Worm (Caenorhabditis elegans) whole organism, L4 larva: ENCODE measurements around the gene erp-44.2.

Source experiments
- ZK337.2 ChIP-seq: fragments of 200-800 bp; sonication (Bioruptor generic); IDR thresholded peaks from 2 replicates; pipeline ENCODE4 v1.3.6; 2022; ENCODE audit warnings: missing genetic modification reagents, missing genetic modification characterization, missing compliant biosample characterization
- ZK546.5 ChIP-seq, 2 experiments: sonication (generic microtip); optimal IDR thresholded peaks; 2 replicates each; lab custom pipeline; 2017; ENCODE audit warnings: missing biosample characterization in 2 of 2, missing genetic modification characterization in 2 of 2
- aha-1 ChIP-seq: fragments of 150-350 bp; peaks from one replicate; lab custom pipeline; 2014; ENCODE audit warnings: missing biosample characterization, missing genetic modification characterization
- attf-4 ChIP-seq: sonication (generic microtip); optimal IDR thresholded peaks from 3 replicates; lab custom pipeline; 2017; ENCODE audit warnings: missing biosample characterization, missing genetic modification characterization
- ceh-20 ChIP-seq: fragments of 200-800 bp; sonication (Bioruptor generic); IDR thresholded peaks from 2 replicates; pipeline ENCODE4 v1.3.6; 2022; ENCODE audit warnings: missing genetic modification reagents, missing genetic modification characterization, missing compliant biosample characterization
- ceh-28 ChIP-seq: fragments of 150-350 bp; optimal IDR thresholded peaks from 2 replicates; lab custom pipeline; 2014; ENCODE audit warnings: missing biosample characterization, missing genetic modification reagents, missing genetic modification characterization
- ceh-32 ChIP-seq: sonication (generic microtip); optimal IDR thresholded peaks from 2 replicates; lab custom pipeline; 2016; ENCODE audit warnings: mild to moderate bottlenecking, missing genetic modification characterization, missing compliant biosample characterization; ENCODE audit not compliant: poor library complexity
- ceh-44 ChIP-seq: fragments of 200-800 bp; sonication (Bioruptor generic); IDR thresholded peaks from 2 replicates; pipeline ENCODE4 v1.3.6; 2022; ENCODE audit warnings: missing genetic modification reagents, missing genetic modification characterization, missing compliant biosample characterization
- ces-1 ChIP-seq: fragments of 150-350 bp; sonication (generic microtip); optimal IDR thresholded peaks from 4 replicates; lab custom pipeline; 2014; ENCODE audit warnings: missing biosample characterization, missing genetic modification reagents, missing genetic modification characterization
- cey-2 ChIP-seq: sonication (generic microtip); optimal IDR thresholded peaks from 3 replicates; lab custom pipeline; 2017; ENCODE audit warnings: missing genetic modification characterization, mild to moderate bottlenecking, missing compliant biosample characterization, antibody characterized with exemption, borderline replicate concordance; ENCODE audit not compliant: insufficient read depth
- ctbp-1 ChIP-seq: fragments of 200-800 bp; sonication (Bioruptor generic); IDR thresholded peaks from 2 replicates; pipeline ENCODE4 v1.3.6; 2022; ENCODE audit warnings: missing genetic modification reagents, missing genetic modification characterization, missing compliant biosample characterization
- daf-19 ChIP-seq: fragments of 200-800 bp; sonication (Bioruptor generic); conservative IDR thresholded peaks from 2 replicates; pipeline ENCODE4 v1.3.6; 2022; ENCODE audit warnings: missing genetic modification characterization, missing compliant biosample characterization
- dve-1 ChIP-seq: sonication (generic microtip); optimal IDR thresholded peaks from 2 replicates; lab custom pipeline; 2017; ENCODE audit warnings: antibody characterized with exemption, mild to moderate bottlenecking, missing genetic modification characterization, missing compliant biosample characterization; ENCODE audit not compliant: insufficient read depth
- gei-8 ChIP-seq: fragments of 200-800 bp; sonication (Bioruptor generic); optimal IDR thresholded peaks from 2 replicates; lab custom pipeline; 2018; ENCODE audit warnings: mild to moderate bottlenecking, missing genetic modification characterization, missing compliant biosample characterization
- hlh-30 ChIP-seq: sonication (generic microtip); optimal IDR thresholded peaks from 2 replicates; lab custom pipeline; 2017; ENCODE audit warnings: antibody characterized with exemption, mild to moderate bottlenecking, missing genetic modification characterization, missing compliant biosample characterization; ENCODE audit not compliant: insufficient read depth
- lin-1 ChIP-seq: fragments of 200-800 bp; sonication (Bioruptor generic); IDR thresholded peaks from 2 replicates; pipeline ENCODE4 v1.3.6; 2022; ENCODE audit warnings: missing genetic modification reagents, missing genetic modification characterization, missing compliant biosample characterization
- lin-13 ChIP-seq: fragments of 150-350 bp; optimal IDR thresholded peaks from 2 replicates; lab custom pipeline; 2014; ENCODE audit warnings: missing biosample characterization, missing genetic modification reagents, missing genetic modification characterization
- lin-15B ChIP-seq: fragments of 150-350 bp; sonication (generic microtip); optimal IDR thresholded peaks from 3 replicates; lab custom pipeline; 2014; ENCODE audit warnings: missing biosample characterization, missing genetic modification characterization
- lin-38 ChIP-seq: fragments of 200-800 bp; sonication (Bioruptor generic); IDR thresholded peaks from 2 replicates; pipeline ENCODE4 v1.3.6; 2022; ENCODE audit warnings: missing genetic modification reagents, missing genetic modification characterization, missing compliant biosample characterization
- lir-3 ChIP-seq: sonication (generic microtip); optimal IDR thresholded peaks from 2 replicates; lab custom pipeline; 2016; ENCODE audit warnings: mild to moderate bottlenecking, missing genetic modification characterization, missing compliant biosample characterization
- mdt-29 ChIP-seq: fragments of 200-800 bp; sonication (Bioruptor generic); IDR thresholded peaks from 2 replicates; pipeline ENCODE4 v1.3.6; 2022; ENCODE audit warnings: missing genetic modification reagents, missing genetic modification characterization, missing compliant biosample characterization
- mep-1 ChIP-seq: fragments of 150-350 bp; sonication (generic microtip); optimal IDR thresholded peaks from 3 replicates; lab custom pipeline; 2014; ENCODE audit warnings: missing biosample characterization, missing genetic modification characterization
- mes-2 ChIP-seq: sonication (generic microtip); optimal IDR thresholded peaks from 2 replicates; lab custom pipeline; 2016; ENCODE audit warnings: missing genotype, mild to moderate bottlenecking, missing genetic modification characterization, missing compliant biosample characterization; ENCODE audit not compliant: poor library complexity, severe bottlenecking
- mxl-3 ChIP-seq: fragments of 200-800 bp; sonication (Bioruptor generic); optimal IDR thresholded peaks from 2 replicates; lab custom pipeline; 2018; ENCODE audit warnings: mild to moderate bottlenecking, missing genetic modification characterization, missing compliant biosample characterization
- nhr-102 ChIP-seq: sonication (generic microtip); optimal IDR thresholded peaks from 2 replicates; lab custom pipeline; 2016; ENCODE audit warnings: mild to moderate bottlenecking, missing genetic modification characterization, moderate library complexity, missing compliant biosample characterization
- nhr-25 ChIP-seq: sonication (generic microtip); optimal IDR thresholded peaks from 2 replicates; lab custom pipeline; 2017; ENCODE audit warnings: missing genetic modification characterization, mild to moderate bottlenecking, missing compliant biosample characterization, antibody characterized with exemption, moderate library complexity, borderline replicate concordance; ENCODE audit not compliant: insufficient read depth
- nhr-48 ChIP-seq: sonication (generic microtip); optimal IDR thresholded peaks from 2 replicates; lab custom pipeline; 2016; ENCODE audit warnings: mild to moderate bottlenecking, missing genetic modification characterization, missing compliant biosample characterization
- nhr-77 ChIP-seq: fragments of 150-350 bp; optimal IDR thresholded peaks from 2 replicates; lab custom pipeline; 2014; ENCODE audit warnings: missing biosample characterization, missing genetic modification characterization
- php-3 ChIP-seq: fragments of 200-800 bp; sonication (Bioruptor generic); IDR thresholded peaks from 2 replicates; pipeline ENCODE4 v1.3.6; 2022; ENCODE audit warnings: missing genetic modification reagents, missing genetic modification characterization, missing compliant biosample characterization
- sdz-12 ChIP-seq: fragments of 200-800 bp; sonication (Bioruptor generic); optimal IDR thresholded peaks from 2 replicates; lab custom pipeline; 2018; ENCODE audit warnings: mild to moderate bottlenecking, missing genetic modification characterization, missing compliant biosample characterization
- snpc-1.2 ChIP-seq: fragments of 200-800 bp; sonication (Bioruptor generic); IDR thresholded peaks from 2 replicates; pipeline ENCODE4 v1.3.6; 2022; ENCODE audit warnings: missing genetic modification reagents, missing genetic modification characterization, missing compliant biosample characterization
- snpc-4 ChIP-seq: fragments of 150-350 bp; optimal IDR thresholded peaks from 2 replicates; lab custom pipeline; 2014; ENCODE audit warnings: missing biosample characterization, missing genetic modification characterization
- tra-1 ChIP-seq: fragments of 200-800 bp; sonication (Bioruptor generic); IDR thresholded peaks from 2 replicates; pipeline ENCODE4 v1.3.6; 2022; ENCODE audit warnings: missing genetic modification reagents, missing genetic modification characterization, missing compliant biosample characterization
- unc-130 ChIP-seq: sonication (generic microtip); optimal IDR thresholded peaks from 2 replicates; lab custom pipeline; 2016; ENCODE audit warnings: missing genetic modification reagents, missing genetic modification characterization, missing compliant biosample characterization
- zip-11 ChIP-seq: fragments of 200-800 bp; sonication (Bioruptor generic); IDR thresholded peaks from 2 replicates; pipeline ENCODE4 v1.3.6; 2022; ENCODE audit warnings: missing genetic modification characterization, missing compliant biosample characterization

erp-44.2 gene

ce11 chrIV:7815683-7816183, 18.7 kb downstream of the erp-44.2 start, which contains the start of gene cdgs-1 (continued):
- TF ChIP-seq nhr-25 (tag; lab: Kevin White, UChicago) (no peak), ZK337.2 (GFP tag; lab: Robert Waterston, UW) (no peak), ceh-28 (tag; lab: Kevin White, UChicago) (no peak), lin-13 (GFP tag; lab: Kevin White, UChicago) (no peak), lin-1 (GFP tag; lab: Robert Waterston, UW) (no peak), mdt-29 (GFP tag; lab: Robert Waterston, UW) (no peak), ceh-44 (GFP tag; lab: Robert Waterston, UW) (no peak), ces-1 (GFP tag; lab: Kevin White, UChicago) (peak; percentile 40), daf-19 (GFP tag; lab: Robert Waterston, UW) (no peak), nhr-77 (tag; lab: Kevin White, UChicago) (peak; percentile 38), attf-4 (no peak), mes-2 (tag; lab: Kevin White, UChicago) (no peak), lir-3 (tag; lab: Kevin White, UChicago) (no peak), ceh-32 (tag; lab: Kevin White, UChicago) (no peak), snpc-1.2 (GFP tag; lab: Robert Waterston, UW) (no peak), lin-15B (no peak), nhr-48 (no peak), ceh-20 (GFP tag; lab: Robert Waterston, UW) (no peak), mep-1 (tag; lab: Kevin White, UChicago) (peak; percentile 48), ctbp-1 (GFP tag; lab: Robert Waterston, UW) (peak; percentile 23; the same call in 1 of the 2 replicates), zip-11 (GFP tag; lab: Robert Waterston, UW) (no peak), ZK546.5 (tag; optimal IDR thresholded peaks at IDR 0.05; lab: Kevin White, UChicago) (no peak), sdz-12 (GFP tag; lab: Kevin White, UChicago) (no peak), mxl-3 (GFP tag; lab: Kevin White, UChicago) (peak; percentile 74), lin-38 (0 out of 2 replicates have a peak, but pooled peaks have one; percentile 8), php-3 (GFP tag; lab: Robert Waterston, UW) (no peak), hlh-30 (tag; lab: Kevin White, UChicago) (peak; percentile 96), cey-2 (tag; lab: Kevin White, UChicago) (no peak)

- TF ChIP-seq attf-4 (no peak), aha-1 (tag; lab: Kevin White, UChicago) (peak; percentile 88), lin-13 (GFP tag; lab: Kevin White, UChicago) (no peak), tra-1 (GFP tag; lab: Robert Waterston, UW) (no peak), snpc-4 (tag; lab: Kevin White, UChicago) (no peak), daf-19 (GFP tag; lab: Robert Waterston, UW) (no peak), gei-8 (GFP tag; lab: Kevin White, UChicago) (no peak), unc-130 (GFP tag; lab: Kevin White, UChicago) (no peak), dve-1 (tag; lab: Kevin White, UChicago) (peak; percentile 2), nhr-25 (tag; lab: Kevin White, UChicago) (no peak), nhr-48 (no peak)
These were observed 21.8 kb downstream of the erp-44.2 start, which contains the start of gene zgpa-1 for ce11 chrIV:7812709-7813108. Gene zgpa-1, minus strand, starts transcription at chrIV:7812809.

- TF ChIP-seq aha-1 (tag; lab: Kevin White, UChicago) (peak; percentile 70), nhr-102 (tag; lab: Kevin White, UChicago) (no peak)
These were observed 25.9 kb downstream of the erp-44.2 start, which contains the start of gene C33H5.1 for ce11 chrIV:7808583-7808982. Gene C33H5.1, plus strand, starts transcription at chrIV:7808912.
